Fruit fly (Drosophila melanogaster): ENCODE measurements around the gene CG9257.

- TF ChIP-seq tup (GFP tag; optimal IDR thresholded peaks at IDR 0.05) = no peak
- no peak for TF ChIP-seq CG11723 (GFP tag; optimal IDR thresholded peaks at IDR 0.05)
- no peak for TF ChIP-seq tio (GFP tag; optimal IDR thresholded peaks at IDR 0.05)
- no peak for TF ChIP-seq Max (GFP tag; optimal IDR thresholded peaks at IDR 0.05)
- TF ChIP-seq disco-r (GFP tag; optimal IDR thresholded peaks at IDR 0.05) = no peak
Measured at dm6 chr2L:21082444-21083201, 19.9 kb upstream of the CG9257 start, which contains the start of gene CG33511.

Measured in whole organism, embryonic.